Worm (Caenorhabditis elegans): ENCODE results near the gene C35C5.9.

The C35C5.9 gene

ce11 chrX:11541690-11542089, 5.3 kb downstream of the C35C5.9 start:
- TF ChIP-seq ztf-29 (GFP tag; IDR thresholded peaks at IDR 0.05) = no peak

- TF ChIP-seq klf-2 (GFP tag; conservative IDR thresholded peaks at IDR 0.05) = no peak
- TF ChIP-seq T22C8.4 (GFP tag; IDR thresholded peaks at IDR 0.05) = peak; percentile 86
- peak; percentile 54 for TF ChIP-seq cog-1 (tag; optimal IDR thresholded peaks at IDR 0.05)
- no peak for TF ChIP-seq tab-1 (GFP tag; IDR thresholded peaks at IDR 0.05)
These were observed 10.3 kb downstream of the C35C5.9 start, which contains the start of gene selt-1.1 for ce11 chrX:11546445-11547275. selt-1.1 (minus strand) TSS chrX:11546495.

ce11 chrX:11547442-11548023, 11.2 kb downstream of the C35C5.9 start:
- no peak for TF ChIP-seq klf-2 (GFP tag; conservative IDR thresholded peaks at IDR 0.05)

ce11 chrX:11548308-11548707, 11.9 kb downstream of the C35C5.9 start, which contains the start of gene mig-2:
mig-2 (plus strand) TSS chrX:11548608.
- TF ChIP-seq med-1 (GFP tag; optimal IDR thresholded peaks at IDR 0.05; ENCODE audit: insufficient read depth) (no peak), T22C8.4 (GFP tag; IDR thresholded peaks at IDR 0.05) (no peak), cog-1 (tag; optimal IDR thresholded peaks at IDR 0.05) (no peak), ztf-29 (GFP tag; IDR thresholded peaks at IDR 0.05) (no peak), klf-2 (GFP tag; conservative IDR thresholded peaks at IDR 0.05) (no peak), ref-1 (GFP tag; conservative IDR thresholded peaks at IDR 0.05) (no peak), tab-1 (GFP tag; IDR thresholded peaks at IDR 0.05) (no peak), flt-1 (GFP tag; IDR thresholded peaks at IDR 0.05) (no peak), ztf-23 (GFP tag; IDR thresholded peaks at IDR 0.05) (no peak)

ce11 chrX:11551808-11552207, 15.4 kb downstream of the C35C5.9 start:
- no peak for TF ChIP-seq med-1 (GFP tag; optimal IDR thresholded peaks at IDR 0.05; ENCODE audit: insufficient read depth)
- no peak for TF ChIP-seq flt-1 (GFP tag; IDR thresholded peaks at IDR 0.05)
- TF ChIP-seq ztf-29 (GFP tag; IDR thresholded peaks at IDR 0.05) = no peak
- TF ChIP-seq klf-2 (GFP tag; conservative IDR thresholded peaks at IDR 0.05) = no peak
- TF ChIP-seq ztf-23 (GFP tag; IDR thresholded peaks at IDR 0.05) = no peak
- TF ChIP-seq cog-1 (tag; optimal IDR thresholded peaks at IDR 0.05) = no peak
- TF ChIP-seq T22C8.4 (GFP tag; IDR thresholded peaks at IDR 0.05) = no peak
- TF ChIP-seq ref-1 (GFP tag; conservative IDR thresholded peaks at IDR 0.05) = no peak
- TF ChIP-seq tab-1 (GFP tag; IDR thresholded peaks at IDR 0.05) = no peak

DNA sequence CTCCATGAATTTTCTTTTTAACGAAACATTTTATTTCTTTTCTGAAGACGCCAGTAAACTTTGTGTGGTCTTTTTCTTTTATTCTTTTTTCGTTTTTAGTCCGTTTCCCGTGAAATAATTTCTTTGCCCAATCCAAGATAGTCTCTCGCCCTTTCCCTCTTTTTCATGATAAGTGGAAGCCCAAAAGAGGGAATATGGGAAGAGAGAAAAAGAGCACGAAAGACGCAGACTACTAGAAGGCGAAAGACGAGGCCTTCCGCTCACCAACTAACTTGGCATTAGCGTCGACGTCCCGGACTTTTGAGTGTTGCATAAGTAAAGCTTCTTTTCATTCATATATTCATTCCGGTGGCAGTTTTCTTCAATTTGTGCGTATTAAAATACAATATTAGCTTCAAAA, 16.5 kb downstream of the C35C5.9 start:
- TF ChIP-seq klf-2 (GFP tag; conservative IDR thresholded peaks at IDR 0.05) = no peak
- no peak for TF ChIP-seq flt-1 (GFP tag; IDR thresholded peaks at IDR 0.05)
- TF ChIP-seq cog-1 (tag; optimal IDR thresholded peaks at IDR 0.05) = no peak
- no peak for TF ChIP-seq med-1 (GFP tag; optimal IDR thresholded peaks at IDR 0.05; ENCODE audit: insufficient read depth)
- no peak for TF ChIP-seq tab-1 (GFP tag; IDR thresholded peaks at IDR 0.05)
- TF ChIP-seq ref-1 (GFP tag; conservative IDR thresholded peaks at IDR 0.05) = no peak
- no peak for TF ChIP-seq T22C8.4 (GFP tag; IDR thresholded peaks at IDR 0.05)
- TF ChIP-seq ztf-29 (GFP tag; IDR thresholded peaks at IDR 0.05) = no peak
- no peak for TF ChIP-seq ztf-23 (GFP tag; IDR thresholded peaks at IDR 0.05)

- no peak for TF ChIP-seq ztf-29 (GFP tag; IDR thresholded peaks at IDR 0.05)
- no peak for TF ChIP-seq klf-2 (GFP tag; conservative IDR thresholded peaks at IDR 0.05)
- TF ChIP-seq T22C8.4 (GFP tag; IDR thresholded peaks at IDR 0.05) = no peak
- no peak for TF ChIP-seq ztf-23 (GFP tag; IDR thresholded peaks at IDR 0.05)
- TF ChIP-seq cog-1 (tag; optimal IDR thresholded peaks at IDR 0.05) = no peak
- TF ChIP-seq flt-1 (GFP tag; IDR thresholded peaks at IDR 0.05) = no peak
These were observed 18.2 kb downstream of the C35C5.9 start for ce11 chrX:11554522-11554921.

ce11 chrX:11555046-11555445, 18.7 kb downstream of the C35C5.9 start:
- no peak for TF ChIP-seq klf-2 (GFP tag; conservative IDR thresholded peaks at IDR 0.05)
- no peak for TF ChIP-seq cog-1 (tag; optimal IDR thresholded peaks at IDR 0.05)
- TF ChIP-seq flt-1 (GFP tag; IDR thresholded peaks at IDR 0.05) = no peak

DNA sequence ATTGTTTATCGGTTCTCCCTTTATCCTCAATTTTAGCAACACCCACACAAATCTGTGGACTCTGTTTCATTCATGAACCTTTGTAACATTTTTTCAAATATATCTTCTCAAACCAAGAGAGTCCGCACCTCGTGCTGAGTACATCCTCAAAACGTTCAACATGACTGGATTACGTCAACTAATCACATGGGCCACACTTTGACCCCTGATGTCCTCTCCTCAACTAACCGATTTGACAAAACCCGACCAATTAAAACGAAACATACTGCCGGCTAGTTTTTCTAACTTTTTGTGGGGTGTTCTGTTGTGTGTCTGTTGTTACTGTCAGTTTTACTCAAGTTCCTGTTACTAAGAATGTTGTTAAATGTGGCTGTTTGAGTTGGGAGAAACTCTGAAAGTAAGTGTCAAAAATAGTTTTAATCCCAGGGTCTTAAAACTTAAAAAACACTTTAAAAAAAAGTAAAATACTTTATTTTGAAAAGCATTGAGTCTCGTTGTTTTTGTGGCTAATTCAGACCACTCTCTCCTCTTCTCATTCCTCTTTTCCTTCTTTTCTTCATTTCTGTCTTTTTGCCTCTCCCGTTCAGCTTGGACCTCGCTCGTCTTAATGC, 19.3 kb downstream of the C35C5.9 start:
- TF ChIP-seq cog-1 (tag; optimal IDR thresholded peaks at IDR 0.05) (no peak), ref-1 (GFP tag; conservative IDR thresholded peaks at IDR 0.05) (no peak), flt-1 (GFP tag; IDR thresholded peaks at IDR 0.05) (no peak), ztf-23 (GFP tag; IDR thresholded peaks at IDR 0.05) (no peak), T22C8.4 (GFP tag; IDR thresholded peaks at IDR 0.05) (no peak), med-1 (GFP tag; optimal IDR thresholded peaks at IDR 0.05; ENCODE audit: insufficient read depth) (no peak), klf-2 (GFP tag; conservative IDR thresholded peaks at IDR 0.05) (no peak), ztf-29 (GFP tag; IDR thresholded peaks at IDR 0.05) (no peak), tab-1 (GFP tag; IDR thresholded peaks at IDR 0.05) (no peak)

DNA sequence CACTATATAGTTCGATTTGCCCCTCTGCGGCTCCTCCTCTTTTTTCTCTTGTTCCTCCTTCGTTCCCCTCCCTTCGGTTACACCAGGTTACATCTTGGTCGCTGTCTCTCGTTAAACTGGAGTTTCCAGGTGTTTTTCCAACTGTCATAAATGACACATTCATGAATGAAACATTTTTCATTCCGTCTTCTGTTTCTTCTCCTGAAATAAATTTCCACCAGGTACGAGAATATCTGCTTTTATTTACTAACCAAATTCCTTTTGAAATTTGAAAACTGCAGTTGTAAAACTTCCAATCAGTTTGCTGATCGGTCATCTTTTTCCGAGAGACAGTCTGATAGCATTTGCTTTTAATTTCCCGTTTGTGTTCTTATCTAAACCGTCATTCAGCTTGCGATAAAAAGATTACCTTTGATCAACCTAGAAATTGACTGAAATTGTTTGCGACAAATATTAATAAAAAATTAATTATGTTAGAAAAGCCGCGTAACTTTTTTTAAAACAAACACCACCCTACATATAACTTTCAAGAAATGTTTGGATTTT, 19.9 kb downstream of the C35C5.9 start, which contains the start of gene C35C5.10:
C35C5.10 (plus strand) TSS at position 51 of the 546 bp plus-strand sequence.
- TF ChIP-seq cog-1 (tag; optimal IDR thresholded peaks at IDR 0.05) (no peak), med-1 (GFP tag; optimal IDR thresholded peaks at IDR 0.05; ENCODE audit: insufficient read depth) (no peak), ztf-29 (GFP tag; IDR thresholded peaks at IDR 0.05) (no peak), ref-1 (GFP tag; conservative IDR thresholded peaks at IDR 0.05) (no peak)

All from whole organism, midembryonic.